Fruit fly (Drosophila melanogaster) whole organism, adult: ENCODE data around the gene CG7656.

Experiments used
- Mnt ChIP-seq: fragments of 200-800 bp; sonication (Bioruptor generic); optimal IDR thresholded peaks from 2 replicates; lab custom pipeline; 2016; ENCODE audit warnings: missing biosample characterization, mild to moderate bottlenecking, missing genetic modification characterization
- kay ChIP-seq: fragments of 200-800 bp; sonication (Bioruptor generic); peaks from one replicate; lab custom pipeline; 2016; ENCODE audit warnings: missing biosample characterization, missing genetic modification characterization, borderline replicate concordance
- tj ChIP-seq: fragments of 200-800 bp; sonication (Bioruptor generic); optimal IDR thresholded peaks from 3 replicates; lab custom pipeline; 2017; ENCODE audit warnings: missing biosample characterization, mild to moderate bottlenecking, missing genetic modification characterization, moderate library complexity

DNA sequence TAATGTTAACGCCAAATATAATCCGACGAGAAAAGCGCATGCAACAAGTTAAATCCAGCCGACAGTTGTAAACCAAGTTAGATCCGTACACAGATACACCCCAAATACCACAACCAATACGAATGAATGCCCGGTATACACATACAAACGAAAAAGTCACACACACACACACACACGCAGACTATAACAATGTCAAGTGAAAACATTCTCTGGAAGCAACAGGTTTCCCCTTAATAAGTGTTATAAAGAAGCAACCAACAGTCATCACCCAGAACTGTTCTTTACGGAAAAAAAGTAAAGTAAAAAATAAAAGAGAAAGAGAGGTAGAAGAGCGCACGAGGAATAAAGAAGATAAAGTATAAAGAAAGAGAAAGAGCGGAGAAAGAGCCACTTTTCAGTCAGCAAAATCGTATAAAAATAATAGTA, 52.2 kb downstream of the CG7656 start:
- TF ChIP-seq Mnt (GFP tag; lab: Kevin White, UChicago) (no peak), tj (GFP tag; lab: Kevin White, UChicago) (no peak), kay (GFP tag; lab: Kevin White, UChicago) (no peak)
